Fruit fly (Drosophila melanogaster) whole organism, adult: Measurements from ENCODE around the gene TwdlS.

ENCODE experiments used
- CG11617 ChIP-seq: fragments of 200-800 bp; sonication (Bioruptor generic); optimal IDR thresholded peaks from 2 replicates; lab custom pipeline; 2017; ENCODE audit warnings: mild to moderate bottlenecking, missing biosample characterization, missing genetic modification reagents, missing genetic modification characterization
- CG12768 ChIP-seq: fragments of 200-800 bp; sonication (Bioruptor generic); optimal IDR thresholded peaks from 2 replicates; lab custom pipeline; 2017; ENCODE audit warnings: missing biosample characterization, missing genetic modification characterization, mild to moderate bottlenecking, moderate library complexity, missing genetic modification reagents
- CG14711 ChIP-seq: fragments of 200-800 bp; sonication (Bioruptor generic); optimal IDR thresholded peaks from 2 replicates; lab custom pipeline; 2018; ENCODE audit warnings: missing biosample characterization, mild to moderate bottlenecking, missing genetic modification characterization, moderate library complexity
- CG1620 ChIP-seq: fragments of 200-800 bp; sonication (Bioruptor generic); optimal IDR thresholded peaks from 2 replicates; lab custom pipeline; 2016; ENCODE audit warnings: missing biosample characterization, missing genetic modification characterization
- CG33017 ChIP-seq: fragments of 200-800 bp; sonication (Bioruptor generic); optimal IDR thresholded peaks from 2 replicates; lab custom pipeline; 2018; ENCODE audit warnings: missing biosample characterization, mild to moderate bottlenecking, missing genetic modification characterization, moderate library complexity
- CG5204 ChIP-seq: fragments of 200-800 bp; sonication (Bioruptor generic); optimal IDR thresholded peaks from 2 replicates; lab custom pipeline; 2016; ENCODE audit warnings: missing biosample characterization, missing genetic modification characterization
- CG7045 ChIP-seq: fragments of 200-800 bp; sonication (Bioruptor generic); optimal IDR thresholded peaks from 2 replicates; lab custom pipeline; 2017; ENCODE audit warnings: missing biosample characterization, mild to moderate bottlenecking, missing genetic modification characterization
- CG7101 ChIP-seq: fragments of 200-800 bp; sonication (Bioruptor generic); optimal IDR thresholded peaks from 2 replicates; lab custom pipeline; 2018; ENCODE audit warnings: missing biosample characterization, mild to moderate bottlenecking, missing genetic modification characterization, moderate library complexity
- Clk ChIP-seq: fragments of 200-800 bp; sonication (Bioruptor generic); optimal IDR thresholded peaks from 2 replicates; lab custom pipeline; 2017; ENCODE audit warnings: missing biosample characterization, missing genetic modification characterization
- Crg-1 ChIP-seq: fragments of 200-800 bp; sonication (Bioruptor generic); optimal IDR thresholded peaks from 2 replicates; lab custom pipeline; 2016; ENCODE audit warnings: missing biosample characterization, missing genetic modification characterization
- Hr96 ChIP-seq: fragments of 200-800 bp; sonication (Bioruptor generic); optimal IDR thresholded peaks from 2 replicates; lab custom pipeline; 2016; ENCODE audit warnings: missing biosample characterization, missing genetic modification characterization
- Mnt ChIP-seq: fragments of 200-800 bp; sonication (Bioruptor generic); optimal IDR thresholded peaks from 2 replicates; lab custom pipeline; 2016; ENCODE audit warnings: missing biosample characterization, mild to moderate bottlenecking, missing genetic modification characterization
- bab1 ChIP-seq: fragments of 200-800 bp; sonication (Bioruptor generic); optimal IDR thresholded peaks from 3 replicates; lab custom pipeline; 2019; ENCODE audit warnings: missing biosample characterization, mild to moderate bottlenecking, missing genetic modification characterization, moderate library complexity
- cic ChIP-seq: fragments of 200-800 bp; sonication (Bioruptor generic); optimal IDR thresholded peaks from 2 replicates; lab custom pipeline; 2017; ENCODE audit warnings: missing biosample characterization, mild to moderate bottlenecking, missing genetic modification characterization, moderate library complexity
- cnc ChIP-seq, 2 experiments: fragments of >200 bp; optimal IDR thresholded peaks; 2 replicates each; lab custom pipeline; 2017
- kay ChIP-seq: fragments of 200-800 bp; sonication (Bioruptor generic); peaks from one replicate; lab custom pipeline; 2016; ENCODE audit warnings: missing biosample characterization, missing genetic modification characterization, borderline replicate concordance
- ovo ChIP-seq: fragments of 200-800 bp; sonication (Bioruptor generic); optimal IDR thresholded peaks from 2 replicates; lab custom pipeline; 2016; ENCODE audit warnings: missing biosample characterization, missing genetic modification characterization
- pad ChIP-seq: fragments of 200-800 bp; sonication (Bioruptor generic); optimal IDR thresholded peaks from 3 replicates; lab custom pipeline; 2017; ENCODE audit warnings: missing biosample characterization, missing genetic modification characterization, mild to moderate bottlenecking, moderate library complexity, missing genetic modification reagents
- tj ChIP-seq: fragments of 200-800 bp; sonication (Bioruptor generic); optimal IDR thresholded peaks from 3 replicates; lab custom pipeline; 2017; ENCODE audit warnings: missing biosample characterization, mild to moderate bottlenecking, missing genetic modification characterization, moderate library complexity
- toe ChIP-seq: fragments of 200-800 bp; sonication (Bioruptor generic); optimal IDR thresholded peaks from 2 replicates; lab custom pipeline; 2016; ENCODE audit warnings: missing biosample characterization, missing genetic modification characterization

The TwdlS gene

dm6 chr3R:26636388-26636787, at the start of gene TwdlS:
Gene TwdlS, plus strand, starts transcription at chr3R:26636688.
- TF ChIP-seq bab1 (GFP tag; lab: Kevin White, UChicago) (no peak), CG33017 (tag; lab: Kevin White, UChicago) (no peak), ovo (GFP tag; lab: Kevin White, UChicago) (no peak), Crg-1 (GFP tag; lab: Kevin White, UChicago) (no peak), CG1620 (GFP tag; lab: Kevin White, UChicago) (no peak), Clk (no peak), tj (GFP tag; lab: Kevin White, UChicago) (no peak), toe (no peak)

- TF ChIP-seq CG12768 (GFP tag; lab: Kevin White, UChicago) (peak; percentile 27), Hr96 (GFP tag; lab: Kevin White, UChicago) (peak; percentile 13), CG7101 (tag; lab: Kevin White, UChicago) (no peak), CG11617 (GFP tag; lab: Kevin White, UChicago) (peak; percentile 4)
These were observed 48.3 kb upstream of the TwdlS start for dm6 chr3R:26588158-26588584.

- TF ChIP-seq bab1 (GFP tag; lab: Kevin White, UChicago): no peak
- TF ChIP-seq CG1620 (GFP tag; lab: Kevin White, UChicago): no peak
These were observed 42.5 kb upstream of the TwdlS start for dm6 chr3R:26593847-26594542.

dm6 chr3R:26606498-26606897, 30.0 kb upstream of the TwdlS start:
- TF ChIP-seq pad: peak; percentile 80
- no peak for TF ChIP-seq Mnt

- TF ChIP-seq cic (no peak), Crg-1 (GFP tag; lab: Kevin White, UChicago) (no peak), kay (GFP tag; lab: Kevin White, UChicago) (no peak), tj (GFP tag; lab: Kevin White, UChicago) (no peak), CG7101 (tag; lab: Kevin White, UChicago) (no peak), Clk (no peak), CG12768 (GFP tag; lab: Kevin White, UChicago) (no peak), ovo (GFP tag; lab: Kevin White, UChicago) (no peak), CG1620 (GFP tag; lab: Kevin White, UChicago) (no peak), Mnt (no peak)
These were observed 21.1 kb upstream of the TwdlS start for dm6 chr3R:26615428-26615827.

dm6 chr3R:26618818-26619217, 17.7 kb upstream of the TwdlS start, which contains the start of gene TwdlM:
Gene TwdlM, plus strand, starts transcription at chr3R:26619118.
- TF ChIP-seq bab1 (GFP tag; lab: Kevin White, UChicago): no peak
- no peak for TF ChIP-seq CG33017 (tag; lab: Kevin White, UChicago)
- TF ChIP-seq kay (GFP tag; lab: Kevin White, UChicago): no peak
- TF ChIP-seq CG1620 (GFP tag; lab: Kevin White, UChicago): no peak
- TF ChIP-seq CG7045 (GFP tag; lab: Kevin White, UChicago): no peak
- TF ChIP-seq Mnt: no peak
- no peak for TF ChIP-seq Hr96 (GFP tag; lab: Kevin White, UChicago)

- no peak for TF ChIP-seq CG12768 (GFP tag; lab: Kevin White, UChicago)
- TF ChIP-seq cnc (optimal IDR thresholded peaks at IDR 0.05; lab: Kevin White, UChicago): no peak
- no peak for TF ChIP-seq Mnt
- no peak for TF ChIP-seq tj (GFP tag; lab: Kevin White, UChicago)
- TF ChIP-seq CG1620 (GFP tag; lab: Kevin White, UChicago): no peak
- no peak for TF ChIP-seq bab1 (GFP tag; lab: Kevin White, UChicago)
- no peak for TF ChIP-seq CG7045 (GFP tag; lab: Kevin White, UChicago)
- no peak for TF ChIP-seq cic
- no peak for TF ChIP-seq kay (GFP tag; lab: Kevin White, UChicago)
- TF ChIP-seq pad: no peak
- TF ChIP-seq CG14711 (tag; lab: Kevin White, UChicago): no peak
- TF ChIP-seq CG7101 (tag; lab: Kevin White, UChicago): no peak
These were observed 15.1 kb upstream of the TwdlS start, which contains the start of gene TwdlP for dm6 chr3R:26621314-26621813. Gene TwdlP, minus strand, starts transcription at chr3R:26621364.

dm6 chr3R:26623493-26623956, 13.0 kb upstream of the TwdlS start, which contains the start of gene TwdlB:
Gene TwdlB, minus strand, starts transcription at chr3R:26623543.
- TF ChIP-seq CG5204 (GFP tag; lab: Kevin White, UChicago) (no peak), CG11617 (GFP tag; lab: Kevin White, UChicago) (no peak)
